Worm (Caenorhabditis elegans): ENCODE results near the gene ent-2.

DNA sequence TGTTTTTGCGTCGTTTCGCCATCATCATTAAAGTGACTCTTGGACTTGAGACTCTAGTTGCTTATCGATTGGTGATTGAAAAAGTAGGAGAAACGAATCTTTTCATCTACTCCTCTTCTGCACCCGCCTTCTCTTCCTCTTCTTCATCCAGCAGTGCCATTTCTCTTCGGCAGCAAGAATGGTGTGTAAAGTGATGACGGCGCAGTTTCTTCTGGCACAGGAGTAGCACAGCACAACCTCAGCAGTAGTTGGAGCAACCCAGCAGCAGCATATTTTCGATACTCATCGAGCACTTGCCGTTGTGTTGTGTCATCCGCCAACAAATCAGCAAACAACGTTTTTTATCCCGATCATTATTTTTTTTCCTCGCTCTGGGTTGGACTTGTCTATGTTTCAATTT, 25.4 kb upstream of the ent-2 start:
- no peak for TF ChIP-seq skn-1 (tag; optimal IDR thresholded peaks at IDR 0.05)
- no peak for TF ChIP-seq elt-3 (tag; optimal IDR thresholded peaks at IDR 0.05)
- TF ChIP-seq tbx-2 (tag; optimal IDR thresholded peaks at IDR 0.05): no peak
- no peak for TF ChIP-seq ces-1 (GFP tag; optimal IDR thresholded peaks at IDR 0.05)
- no peak for TF ChIP-seq blmp-1 (tag; optimal IDR thresholded peaks at IDR 0.05)

Data from whole organism, L1 larva.